Fruit fly (Drosophila melanogaster): ENCODE results near the gene GstD3.

GstD3 gene

dm6 chr3R:12401672-12402296 is 28.9 kb downstream of the GstD3 start, which contains the start of gene DNAlig3 (continued):
- TF ChIP-seq GATAe (GFP tag; conservative IDR thresholded peaks at IDR 0.05) (no peak), CG8290 (GFP tag; optimal IDR thresholded peaks at IDR 0.05) (no peak), CG8290 (tag; optimal IDR thresholded peaks at IDR 0.05) (peak in 1 of 2 experiments; percentile 40), tin (GFP tag; optimal IDR thresholded peaks at IDR 0.05) (no peak), twi (tag; optimal IDR thresholded peaks at IDR 0.05) (no peak), CG4730 (GFP tag; IDR thresholded peaks at IDR 0.05) (no peak), cg (GFP tag; optimal IDR thresholded peaks at IDR 0.05) (no peak), CG9437 (GFP tag; optimal IDR thresholded peaks at IDR 0.05) (no peak), z (GFP tag; IDR thresholded peaks at IDR 0.05) (no peak), CG11247 (GFP tag; IDR thresholded peaks at IDR 0.05) (no peak), bbx (GFP tag; IDR thresholded peaks at IDR 0.05; ENCODE audit: partially characterized antibody) (peak; percentile 63), Dll (GFP tag; IDR thresholded peaks at IDR 0.05; ENCODE audit: partially characterized antibody) (peak; percentile 73), MBD-R2 (GFP tag; IDR thresholded peaks at IDR 0.05) (peak; percentile 76), pzg (GFP tag; optimal IDR thresholded peaks at IDR 0.05) (peak; percentile 68), CG4707 (GFP tag; optimal IDR thresholded peaks at IDR 0.05) (no peak), sug (tag; optimal IDR thresholded peaks at IDR 0.05) (no peak), Camta (GFP tag; optimal IDR thresholded peaks at IDR 0.05) (no peak), Ets97D (GFP tag; optimal IDR thresholded peaks at IDR 0.05) (no peak), MTF-1 (GFP tag; optimal IDR thresholded peaks at IDR 0.05; ENCODE audit: borderline replicate concordance) (no peak), chinmo (GFP tag; IDR thresholded peaks at IDR 0.05; ENCODE audit: partially characterized antibody) (0 out of 4 replicates have a peak, but pooled peaks have one; percentile 27), Mad (GFP tag; optimal IDR thresholded peaks at IDR 0.05) (no peak), hth (optimal IDR thresholded peaks at IDR 0.05) (no peak), crol (GFP tag; IDR thresholded peaks at IDR 0.05) (no peak), Ada2b (GFP tag; IDR thresholded peaks at IDR 0.05) (no peak), pros (GFP tag; optimal IDR thresholded peaks at IDR 0.05) (no peak), CG8924 (tag; optimal IDR thresholded peaks at IDR 0.05) (no peak), CHES-1-like (GFP tag; optimal IDR thresholded peaks at IDR 0.05) (no peak), CG12299 (tag; optimal IDR thresholded peaks at IDR 0.05) (no peak), kni (GFP tag; optimal IDR thresholded peaks at IDR 0.05) (peak; percentile 44), Pdp1 (GFP tag; optimal IDR thresholded peaks at IDR 0.05) (peak in 1 of 2 experiments; percentile 10), crp (GFP tag; optimal IDR thresholded peaks at IDR 0.05) (peak; percentile 33 to 93), Sry-β (GFP tag; optimal IDR thresholded peaks at IDR 0.05) (no peak), CG31388 (GFP tag; optimal IDR thresholded peaks at IDR 0.05) (no peak), Sry-δ (GFP tag; optimal IDR thresholded peaks at IDR 0.05) (peak; percentile 22), CG34422 (GFP tag; IDR thresholded peaks at IDR 0.05) (no peak; the same call in 2 of the 3 replicates), CG3838 (GFP tag; optimal IDR thresholded peaks at IDR 0.05) (no peak), CG17361 (GFP tag; IDR thresholded peaks at IDR 0.05) (no peak), Kr (GFP tag; optimal IDR thresholded peaks at IDR 0.05) (no peak), NFAT (GFP tag; IDR thresholded peaks at IDR 0.05) (no peak), CG15514 (GFP tag; optimal IDR thresholded peaks at IDR 0.05) (peak; percentile 79), CG12071 (GFP tag; optimal IDR thresholded peaks at IDR 0.05) (peak; percentile 44), esg (GFP tag; conservative IDR thresholded peaks at IDR 0.05) (no peak), CG11085 (GFP tag; IDR thresholded peaks at IDR 0.05) (no peak), CG34224 (GFP tag; IDR thresholded peaks at IDR 0.05; ENCODE audit: partially characterized antibody) (peak; percentile 57), ci (GFP tag; IDR thresholded peaks at IDR 0.05) (peak; percentile 49; the same call in 1 of the 3 replicates), da (GFP tag; optimal IDR thresholded peaks at IDR 0.05) (no peak), CG3281 (GFP tag; optimal IDR thresholded peaks at IDR 0.05) (no peak), ab (GFP tag; optimal IDR thresholded peaks at IDR 0.05) (no peak), CG30020 (tag; optimal IDR thresholded peaks at IDR 0.05) (no peak), zen (tag; optimal IDR thresholded peaks at IDR 0.05) (peak; percentile 17)
